Worm (Caenorhabditis elegans): ENCODE measurements around the gene srlf-1.

ce11 chrII:7771917-7772316, 18.5 kb upstream of the srlf-1 start, which contains the start of gene C06A8.8:
- TF ChIP-seq ama-1 (optimal IDR thresholded peaks at IDR 0.05) (no peak), ama-1 (GFP tag; optimal IDR thresholded peaks at IDR 0.05) (no peak), hrde-1 (tag; optimal IDR thresholded peaks at IDR 0.05; ENCODE audit: borderline replicate concordance) (no peak), C06A6.2 (GFP tag; conservative IDR thresholded peaks at IDR 0.05) (no peak), pha-4 (tag; optimal IDR thresholded peaks at IDR 0.05) (no peak), K12H6.12 (tag; optimal IDR thresholded peaks at IDR 0.05) (no peak)
